Fruit fly (Drosophila melanogaster) whole organism, pupa: ENCODE results near the gene dgt1.

Source experiments
- CG10348 ChIP-seq: fragments of 200-800 bp; sonication (Bioruptor generic); IDR thresholded peaks from 2 replicates; pipeline ENCODE4 v1.3.6; 2022; ENCODE audit warnings: missing biosample characterization, missing genetic modification characterization
- CG12605 ChIP-seq: fragments of 200-800 bp; sonication (Bioruptor generic); IDR thresholded peaks from 2 replicates; pipeline ENCODE4 v1.3.6; 2022; ENCODE audit warnings: missing biosample characterization, missing genetic modification characterization
- CG13204 ChIP-seq: fragments of 200-800 bp; sonication (Bioruptor generic); optimal IDR thresholded peaks from 2 replicates; lab custom pipeline; 2018; ENCODE audit warnings: missing biosample characterization, mild to moderate bottlenecking, missing genetic modification characterization, moderate library complexity
- CG14655 ChIP-seq: fragments of 200-800 bp; sonication (Bioruptor generic); optimal IDR thresholded peaks from 3 replicates; lab custom pipeline; 2017; ENCODE audit warnings: mild to moderate bottlenecking, missing biosample characterization, missing genetic modification reagents, missing genetic modification characterization
- CG15710 ChIP-seq: fragments of 200-800 bp; sonication (Bioruptor generic); optimal IDR thresholded peaks from 2 replicates; lab custom pipeline; 2018; ENCODE audit warnings: missing biosample characterization, mild to moderate bottlenecking, missing genetic modification characterization, moderate library complexity
- CG17806 ChIP-seq: fragments of 200-800 bp; sonication (Bioruptor generic); optimal IDR thresholded peaks from 2 replicates; lab custom pipeline; 2018; ENCODE audit warnings: missing biosample characterization, mild to moderate bottlenecking, missing genetic modification characterization, moderate library complexity
- CG32121 ChIP-seq: fragments of 200-800 bp; sonication (Bioruptor generic); IDR thresholded peaks from 2 replicates; pipeline ENCODE4 v1.3.6; 2022; ENCODE audit warnings: missing biosample characterization, missing genetic modification characterization
- CG34367 ChIP-seq: fragments of 200-800 bp; sonication (Bioruptor generic); optimal IDR thresholded peaks from 2 replicates; lab custom pipeline; 2018; ENCODE audit warnings: missing biosample characterization, mild to moderate bottlenecking, missing genetic modification characterization
- CG4496 ChIP-seq: fragments of 200-800 bp; sonication (Bioruptor generic); IDR thresholded peaks from 3 replicates; pipeline ENCODE4 v1.3.6; 2022; ENCODE audit warnings: missing biosample characterization, missing genetic modification characterization
- CG8159 ChIP-seq: fragments of 200-800 bp; sonication (Bioruptor generic); optimal IDR thresholded peaks from 3 replicates; lab custom pipeline; 2018; ENCODE audit warnings: missing biosample characterization, mild to moderate bottlenecking, missing genetic modification characterization, moderate library complexity
- CG8301 ChIP-seq: fragments of 200-800 bp; sonication (Bioruptor generic); optimal IDR thresholded peaks from 2 replicates; lab custom pipeline; 2018; ENCODE audit warnings: missing biosample characterization, mild to moderate bottlenecking, missing genetic modification characterization
- CG9948 ChIP-seq: fragments of 200-800 bp; sonication (Bioruptor generic); optimal IDR thresholded peaks from 2 replicates; lab custom pipeline; 2018; ENCODE audit warnings: missing biosample characterization, mild to moderate bottlenecking, missing genetic modification characterization, moderate library complexity
- D1 ChIP-seq: fragments of 200-800 bp; sonication (Bioruptor generic); optimal IDR thresholded peaks from 2 replicates; lab custom pipeline; 2018; ENCODE audit warnings: missing biosample characterization, mild to moderate bottlenecking, missing genetic modification characterization, moderate library complexity
- EcR ChIP-seq: fragments of 200-800 bp; sonication (Bioruptor generic); optimal IDR thresholded peaks from 3 replicates; lab custom pipeline; 2019; ENCODE audit warnings: missing biosample characterization, missing genetic modification characterization, mild to moderate bottlenecking, moderate library complexity, missing genetic modification reagents
- Ets98B ChIP-seq: fragments of 200-800 bp; sonication (Bioruptor generic); IDR thresholded peaks from 2 replicates; pipeline ENCODE4 v1.3.6; 2022; ENCODE audit warnings: missing biosample characterization, missing genetic modification characterization
- Pif1A ChIP-seq: fragments of 200-800 bp; sonication (Bioruptor generic); optimal IDR thresholded peaks from 3 replicates; lab custom pipeline; 2016; ENCODE audit warnings: missing biosample characterization, missing genetic modification characterization
- Pif1B ChIP-seq: fragments of 200-800 bp; sonication (Bioruptor generic); optimal IDR thresholded peaks from 3 replicates; lab custom pipeline; 2016; ENCODE audit warnings: missing biosample characterization, missing genetic modification characterization
- Snoo ChIP-seq: fragments of 200-800 bp; sonication (Bioruptor generic); optimal IDR thresholded peaks from 3 replicates; lab custom pipeline; 2017; ENCODE audit warnings: missing biosample characterization, mild to moderate bottlenecking, missing genetic modification characterization, inconsistent platforms
- fd96Ca ChIP-seq: fragments of 200-800 bp; sonication (Bioruptor generic); IDR thresholded peaks from 3 replicates; pipeline ENCODE4 v1.3.6; 2022; ENCODE audit warnings: missing biosample characterization, missing genetic modification characterization
- gl ChIP-seq: fragments of 200-800 bp; sonication (Bioruptor generic); optimal IDR thresholded peaks from 2 replicates; lab custom pipeline; 2018; ENCODE audit warnings: missing biosample characterization, mild to moderate bottlenecking, missing genetic modification characterization
- rn ChIP-seq: fragments of 200-800 bp; sonication (Bioruptor generic); IDR thresholded peaks from 2 replicates; pipeline ENCODE4 v1.3.6; 2022; ENCODE audit warnings: missing biosample characterization, missing genetic modification characterization

The dgt1 gene

dm6 chr3R:29834759-29835709, 22.3 kb downstream of the dgt1 start, which contains the start of gene Atg16:
Gene Atg16 (minus strand): TSS chr3R:29835101.
- no peak for TF ChIP-seq Ets98B (GFP tag; lab: Robert Waterston, UW)
- no peak for TF ChIP-seq CG12605 (GFP tag; lab: Robert Waterston, UW)
- no peak for TF ChIP-seq CG32121 (GFP tag; lab: Robert Waterston, UW)
- no peak for TF ChIP-seq CG10348 (GFP tag; lab: Robert Waterston, UW)
- TF ChIP-seq CG9948 (tag; lab: Kevin White, UChicago), result no peak
- no peak for TF ChIP-seq Pif1A (GFP tag; lab: Kevin White, UChicago)
- no peak for TF ChIP-seq EcR (GFP tag; lab: Kevin White, UChicago)
- no peak for TF ChIP-seq gl (tag; lab: Kevin White, UChicago)
- no peak for TF ChIP-seq CG8301
- TF ChIP-seq CG8159 (tag; lab: Kevin White, UChicago), result no peak
- no peak for TF ChIP-seq CG34367
- TF ChIP-seq CG13204 (GFP tag; lab: Kevin White, UChicago), result no peak
- TF ChIP-seq CG4496 (GFP tag; lab: Robert Waterston, UW), result no peak
- no peak for TF ChIP-seq CG14655 (GFP tag; lab: Kevin White, UChicago)
- no peak for TF ChIP-seq Snoo (tag; lab: Kevin White, UChicago)
- TF ChIP-seq, all 21 proteins: peak for 0

- TF ChIP-seq CG12605 (GFP tag; lab: Robert Waterston, UW), result no peak
- TF ChIP-seq CG14655 (GFP tag; lab: Kevin White, UChicago), result peak; percentile 6
- TF ChIP-seq, all 21 proteins: peak for 1
Observed at dm6 chr3R:29830925-29831324, 26.4 kb downstream of the dgt1 start.

- TF ChIP-seq CG13204 (GFP tag; lab: Kevin White, UChicago) (peak; percentile 43), fd96Ca (GFP tag; lab: Robert Waterston, UW) (0 out of 3 replicates have a peak, but pooled peaks have one; percentile 5), CG10348 (GFP tag; lab: Robert Waterston, UW) (no peak), EcR (GFP tag; lab: Kevin White, UChicago) (peak; percentile 95), Ets98B (GFP tag; lab: Robert Waterston, UW) (0 out of 2 replicates have a peak, but pooled peaks have one; percentile 20), CG32121 (GFP tag; lab: Robert Waterston, UW) (no peak), Pif1B (GFP tag; lab: Kevin White, UChicago) (peak; percentile 5), CG12605 (GFP tag; lab: Robert Waterston, UW) (no peak)
Observed at dm6 chr3R:29829228-29829786, 28.0 kb downstream of the dgt1 start.

dm6 chr3R:29818434-29819268, 38.6 kb downstream of the dgt1 start, which contains the start of gene neo:
Gene neo (plus strand): TSS chr3R:29819131.
- TF ChIP-seq CG4496 (GFP tag; lab: Robert Waterston, UW), result no peak
- peak; percentile 87 for TF ChIP-seq EcR (GFP tag; lab: Kevin White, UChicago)

- no peak for TF ChIP-seq rn
- TF ChIP-seq D1 (tag; lab: Kevin White, UChicago), result no peak
- TF ChIP-seq CG9948 (tag; lab: Kevin White, UChicago), result no peak
- TF ChIP-seq CG8159 (tag; lab: Kevin White, UChicago), result no peak
- TF ChIP-seq CG12605 (GFP tag; lab: Robert Waterston, UW), result no peak
- no peak for TF ChIP-seq CG17806 (tag; lab: Kevin White, UChicago)
- TF ChIP-seq Pif1B (GFP tag; lab: Kevin White, UChicago), result no peak
- TF ChIP-seq CG14655 (GFP tag; lab: Kevin White, UChicago), result no peak
- TF ChIP-seq CG34367, result no peak
- no peak for TF ChIP-seq CG15710 (tag; lab: Kevin White, UChicago)
Observed at dm6 chr3R:29817664-29818063, 39.6 kb downstream of the dgt1 start, which contains the start of gene CG7829. Gene CG7829 (minus strand): TSS chr3R:29817764.

- TF ChIP-seq gl (tag; lab: Kevin White, UChicago) (no peak), CG15710 (tag; lab: Kevin White, UChicago) (no peak), fd96Ca (GFP tag; lab: Robert Waterston, UW) (no peak), CG32121 (GFP tag; lab: Robert Waterston, UW) (no peak), CG12605 (GFP tag; lab: Robert Waterston, UW) (no peak), CG8301 (no peak), D1 (tag; lab: Kevin White, UChicago) (no peak), CG10348 (GFP tag; lab: Robert Waterston, UW) (no peak), Pif1A (GFP tag; lab: Kevin White, UChicago) (no peak), Snoo (tag; lab: Kevin White, UChicago) (no peak), CG4496 (GFP tag; lab: Robert Waterston, UW) (no peak), CG9948 (tag; lab: Kevin White, UChicago) (no peak), rn (no peak), EcR (GFP tag; lab: Kevin White, UChicago) (no peak), CG14655 (GFP tag; lab: Kevin White, UChicago) (no peak), CG8159 (tag; lab: Kevin White, UChicago) (no peak), CG13204 (GFP tag; lab: Kevin White, UChicago) (no peak), CG17806 (tag; lab: Kevin White, UChicago) (no peak)
Observed at dm6 chr3R:29816266-29816665, 41.0 kb downstream of the dgt1 start, which contains the start of gene Vps16B. Gene Vps16B (minus strand): TSS chr3R:29816451.
